Worm (Caenorhabditis elegans) whole organism, L1 larva: ENCODE results near the gene txt-2.
A peak's percentile ranks its signal among the peaks of the same experiment; 100 is the strongest.

Source experiments
- aly-2 ChIP-seq: fragments of 150-350 bp; optimal IDR thresholded peaks from 2 replicates; lab custom pipeline; 2014; ENCODE audit warnings: missing biosample characterization, missing genetic modification characterization
- dsc-1 ChIP-seq: sonication (generic microtip); optimal IDR thresholded peaks from 2 replicates; lab custom pipeline; 2016; ENCODE audit warnings: mild to moderate bottlenecking, missing genetic modification characterization, missing compliant biosample characterization
- elt-2 ChIP-seq: sonication (generic microtip); optimal IDR thresholded peaks from 2 replicates; lab custom pipeline; 2016; ENCODE audit warnings: missing genetic modification characterization, mild to moderate bottlenecking, inconsistent platforms, missing compliant biosample characterization, missing genetic modification reagents
- fos-1 ChIP-seq: fragments of 150-350 bp; optimal IDR thresholded peaks from 2 replicates; lab custom pipeline; 2014; ENCODE audit warnings: missing biosample characterization, missing genetic modification characterization
- lir-3 ChIP-seq: sonication (generic microtip); optimal IDR thresholded peaks from 2 replicates; lab custom pipeline; 2016; ENCODE audit warnings: mild to moderate bottlenecking, missing genetic modification characterization, moderate library complexity, missing compliant biosample characterization; ENCODE audit not compliant: poor library complexity
- nhr-11 ChIP-seq: fragments of 150-350 bp; optimal IDR thresholded peaks from 2 replicates; lab custom pipeline; 2014; ENCODE audit warnings: missing biosample characterization, missing genetic modification characterization
- nhr-237 ChIP-seq: fragments of 150-350 bp; optimal IDR thresholded peaks from 2 replicates; lab custom pipeline; 2014; ENCODE audit warnings: missing biosample characterization, missing genetic modification characterization
- nhr-85 ChIP-seq: sonication (generic microtip); peaks from one replicate; lab custom pipeline; 2016; ENCODE audit warnings: missing genetic modification characterization, inconsistent platforms, missing compliant biosample characterization
- pax-3 ChIP-seq: fragments of 200-800 bp; sonication (Bioruptor generic); optimal IDR thresholded peaks from 2 replicates; lab custom pipeline; 2018; ENCODE audit warnings: mild to moderate bottlenecking, missing genetic modification characterization, moderate library complexity, missing compliant biosample characterization
- pqm-1 ChIP-seq: sonication (generic microtip); optimal IDR thresholded peaks from 3 replicates; lab custom pipeline; 2017; ENCODE audit warnings: missing biosample characterization, missing genetic modification characterization
- unc-130 ChIP-seq: fragments of 150-350 bp; optimal IDR thresholded peaks from 2 replicates; lab custom pipeline; 2017; ENCODE audit warnings: missing biosample characterization, missing genetic modification characterization, inconsistent platforms
- zag-1 ChIP-seq: fragments of 150-350 bp; optimal IDR thresholded peaks from 2 replicates; lab custom pipeline; 2014; ENCODE audit warnings: missing biosample characterization, missing genetic modification characterization

- TF ChIP-seq elt-2 (tag; lab: Kevin White, UChicago), result no peak
- TF ChIP-seq unc-130 (tag; lab: Kevin White, UChicago), result peak; percentile 37
- TF ChIP-seq zag-1, result no peak
- TF ChIP-seq pqm-1 (tag; lab: Kevin White, UChicago), result no peak
- no peak for TF ChIP-seq nhr-237 (tag; lab: Kevin White, UChicago)
- no peak for TF ChIP-seq aly-2 (tag; lab: Kevin White, UChicago)
- no peak for TF ChIP-seq nhr-85 (tag; lab: Kevin White, UChicago)
- TF ChIP-seq pax-3, result no peak
- TF ChIP-seq fos-1 (tag; lab: Kevin White, UChicago), result no peak
- no peak for TF ChIP-seq dsc-1 (tag; lab: Kevin White, UChicago)
- no peak for TF ChIP-seq lir-3 (tag; lab: Kevin White, UChicago)
- TF ChIP-seq nhr-11 (tag; lab: Kevin White, UChicago), result no peak
These were observed 40.8 kb upstream of the txt-2 start for ce11 chrV:281111-281510.
